Worm (Caenorhabditis elegans) whole organism, L1 larva: ENCODE measurements around the gene mvk-1.

ENCODE experiments used
- C34B4.2 ChIP-seq: sonication (generic microtip); optimal IDR thresholded peaks from 2 replicates; lab custom pipeline; 2017; ENCODE audit warnings: mild to moderate bottlenecking, missing genetic modification characterization, missing compliant biosample characterization
- ama-1 ChIP-seq: fragments of 150-350 bp; optimal IDR thresholded peaks from 2 replicates; lab custom pipeline; 2014
- ces-1 ChIP-seq: fragments of 150-350 bp; optimal IDR thresholded peaks from 2 replicates; lab custom pipeline; 2014; ENCODE audit warnings: missing biosample characterization, missing genetic modification reagents, missing genetic modification characterization
- egl-27 ChIP-seq, 2 experiments: fragments of 150-350 bp in 1 of 2; sonication (generic microtip); optimal IDR thresholded peaks; 3 replicates each; lab custom pipeline; 2017 to 2018; ENCODE audit warnings: missing biosample characterization in 2 of 2, missing genetic modification characterization in 2 of 2, missing genetic modification reagents in 2 of 2
- fos-1 ChIP-seq: fragments of 150-350 bp; optimal IDR thresholded peaks from 2 replicates; lab custom pipeline; 2014; ENCODE audit warnings: missing biosample characterization, missing genetic modification characterization
- mep-1 ChIP-seq: fragments of 150-350 bp; optimal IDR thresholded peaks from 2 replicates; lab custom pipeline; 2014; ENCODE audit warnings: missing biosample characterization, missing genetic modification characterization
- nhr-12 ChIP-seq: sonication (generic microtip); optimal IDR thresholded peaks from 2 replicates; lab custom pipeline; 2017; ENCODE audit warnings: missing biosample characterization, missing genetic modification characterization
- nhr-28 ChIP-seq: fragments of 150-350 bp; optimal IDR thresholded peaks from 2 replicates; lab custom pipeline; 2014; ENCODE audit warnings: missing biosample characterization, missing genetic modification characterization
- nhr-77 ChIP-seq: fragments of 150-350 bp; optimal IDR thresholded peaks from 2 replicates; lab custom pipeline; 2014; ENCODE audit warnings: missing biosample characterization, missing genetic modification characterization
- vab-15 ChIP-seq: sonication (generic microtip); optimal IDR thresholded peaks from 2 replicates; lab custom pipeline; 2017; ENCODE audit warnings: missing genotype, mild to moderate bottlenecking, missing genetic modification characterization, missing compliant biosample characterization
- zag-1 ChIP-seq: fragments of 150-350 bp; optimal IDR thresholded peaks from 2 replicates; lab custom pipeline; 2014; ENCODE audit warnings: missing biosample characterization, missing genetic modification characterization

- TF ChIP-seq nhr-77 (tag; lab: Kevin White, UChicago), result no peak
- TF ChIP-seq nhr-28, result no peak
- TF ChIP-seq ama-1, result no peak
- no peak for TF ChIP-seq fos-1
- TF ChIP-seq nhr-12 (tag; lab: Kevin White, UChicago), result no peak
- TF ChIP-seq zag-1 (tag; lab: Kevin White, UChicago), result no peak
- TF ChIP-seq C34B4.2 (tag; lab: Kevin White, UChicago), result no peak
- peak; percentile 15 for TF ChIP-seq mep-1 (tag; lab: Kevin White, UChicago)
- no peak for TF ChIP-seq egl-27 (tag; optimal IDR thresholded peaks at IDR 0.05; lab: Kevin White, UChicago)
- no peak for TF ChIP-seq ces-1 (GFP tag; lab: Kevin White, UChicago)
- TF ChIP-seq vab-15 (tag; lab: Kevin White, UChicago), result no peak
Measured at ce11 chrIII:6155787-6156186, 19.7 kb upstream of the mvk-1 start.
